Worm (Caenorhabditis elegans): Measurements from ENCODE around the gene cal-3.

- TF ChIP-seq flt-1 (GFP tag; IDR thresholded peaks at IDR 0.05) (no peak), hmbx-1 (tag; optimal IDR thresholded peaks at IDR 0.05) (no peak), B0310.2 (tag; optimal IDR thresholded peaks at IDR 0.05) (no peak), hmg-4 (GFP tag; optimal IDR thresholded peaks at IDR 0.05) (no peak), ama-1 (optimal IDR thresholded peaks at IDR 0.05) (no peak), ceh-13 (GFP tag; optimal IDR thresholded peaks at IDR 0.05) (no peak), F13C5.2 (tag; optimal IDR thresholded peaks at IDR 0.05) (no peak), ceh-36 (tag; optimal IDR thresholded peaks at IDR 0.05) (no peak), tbx-37 (GFP tag; conservative IDR thresholded peaks at IDR 0.05) (no peak), tbx-11 (GFP tag; IDR thresholded peaks at IDR 0.05) (no peak), ets-7 (tag; optimal IDR thresholded peaks at IDR 0.05) (no peak), scrt-1 (GFP tag; IDR thresholded peaks at IDR 0.05) (no peak)
These were observed 31.1 kb upstream of the cal-3 start for ce11 chrIV:3866018-3866417.

All from whole organism, early embryonic.